Worm (Caenorhabditis elegans) whole organism, L1 larva: ENCODE measurements around the gene nep-21.

ENCODE experiments used
- C04F5.9 ChIP-seq: sonication (generic microtip); optimal IDR thresholded peaks from 2 replicates; lab custom pipeline; 2016; ENCODE audit warnings: missing genetic modification characterization, missing compliant biosample characterization
- blmp-1 ChIP-seq: fragments of 150-350 bp; optimal IDR thresholded peaks from 2 replicates; lab custom pipeline; 2014; ENCODE audit warnings: missing biosample characterization, missing genetic modification characterization
- elt-2 ChIP-seq: sonication (generic microtip); optimal IDR thresholded peaks from 2 replicates; lab custom pipeline; 2016; ENCODE audit warnings: missing genetic modification characterization, mild to moderate bottlenecking, inconsistent platforms, missing compliant biosample characterization, missing genetic modification reagents
- ets-5 ChIP-seq: fragments of 200-800 bp; sonication (Bioruptor generic); IDR thresholded peaks from 2 replicates; pipeline ENCODE4 v1.3.6; 2022; ENCODE audit warnings: missing genetic modification characterization, missing compliant biosample characterization
- lin-13 ChIP-seq: fragments of 150-350 bp; optimal IDR thresholded peaks from 2 replicates; lab custom pipeline; 2014; ENCODE audit warnings: missing biosample characterization, missing genetic modification reagents, missing genetic modification characterization
- lin-39 ChIP-seq: fragments of 150-350 bp; optimal IDR thresholded peaks from 2 replicates; lab custom pipeline; 2014; ENCODE audit warnings: missing biosample characterization, missing genetic modification reagents, missing genetic modification characterization
- nhr-28 ChIP-seq: fragments of 150-350 bp; optimal IDR thresholded peaks from 2 replicates; lab custom pipeline; 2014; ENCODE audit warnings: missing biosample characterization, missing genetic modification characterization
- nhr-76 ChIP-seq: sonication (generic microtip); optimal IDR thresholded peaks from 2 replicates; lab custom pipeline; 2017; ENCODE audit warnings: missing biosample characterization, missing genetic modification characterization
- sox-4 ChIP-seq: sonication (generic microtip); optimal IDR thresholded peaks from 2 replicates; lab custom pipeline; 2016; ENCODE audit warnings: missing genetic modification characterization, missing compliant biosample characterization
- unc-62 ChIP-seq: fragments of 150-350 bp; optimal IDR thresholded peaks from 2 replicates; lab custom pipeline; 2014; ENCODE audit warnings: missing biosample characterization, missing genetic modification reagents, missing genetic modification characterization
- vab-15 ChIP-seq: sonication (generic microtip); optimal IDR thresholded peaks from 2 replicates; lab custom pipeline; 2017; ENCODE audit warnings: missing genotype, mild to moderate bottlenecking, missing genetic modification characterization, missing compliant biosample characterization
- zag-1 ChIP-seq: fragments of 150-350 bp; optimal IDR thresholded peaks from 2 replicates; lab custom pipeline; 2014; ENCODE audit warnings: missing biosample characterization, missing genetic modification characterization

- TF ChIP-seq nhr-28 (tag; lab: Kevin White, UChicago) (no peak), sox-4 (no peak), C04F5.9 (no peak), unc-62 (no peak), vab-15 (tag; lab: Kevin White, UChicago) (no peak), blmp-1 (tag; lab: Kevin White, UChicago) (no peak), lin-13 (GFP tag; lab: Kevin White, UChicago) (no peak), ets-5 (no peak), elt-2 (tag; lab: Kevin White, UChicago) (no peak), lin-39 (no peak), nhr-76 (tag; lab: Kevin White, UChicago) (no peak), zag-1 (tag; lab: Kevin White, UChicago) (no peak)
These were observed 9.7 kb upstream of the nep-21 start, which contains the start of gene ent-3 for ce11 chrV:14235942-14236341.
